Worm (Caenorhabditis elegans): ENCODE results near the gene alh-13.

Gene alh-13

ce11 chrX:12808085-12808922 lies 26.1 kb downstream of the alh-13 start, which contains the start of gene nhr-27:
nhr-27 (minus strand) TSS chrX:12808318.
- TF ChIP-seq ceh-2 (tag; optimal IDR thresholded peaks at IDR 0.05) (no peak), pha-4 (tag; optimal IDR thresholded peaks at IDR 0.05) (no peak), dve-1 (tag; optimal IDR thresholded peaks at IDR 0.05) (no peak)

ce11 chrX:12813539-12813938 lies 31.3 kb downstream of the alh-13 start, which contains the start of gene gei-3:
gei-3 (minus strand) TSS chrX:12813639.
- no peak for TF ChIP-seq K09A11.1 (tag; optimal IDR thresholded peaks at IDR 0.05; ENCODE audit: insufficient read depth)
- TF ChIP-seq odd-2 (tag; optimal IDR thresholded peaks at IDR 0.05) = no peak
- TF ChIP-seq eyg-1 (tag; optimal IDR thresholded peaks at IDR 0.05) = no peak
- no peak for TF ChIP-seq nhr-11 (tag; optimal IDR thresholded peaks at IDR 0.05)
- TF ChIP-seq syd-9 (tag; optimal IDR thresholded peaks at IDR 0.05) = no peak
- no peak for TF ChIP-seq unc-3 (GFP tag; conservative IDR thresholded peaks at IDR 0.05)
- no peak for TF ChIP-seq unc-3 (tag; optimal IDR thresholded peaks at IDR 0.05)
- no peak for TF ChIP-seq nfya-1 (tag; optimal IDR thresholded peaks at IDR 0.05)
- no peak for TF ChIP-seq ceh-34 (tag; optimal IDR thresholded peaks at IDR 0.05)
- no peak for TF ChIP-seq ets-4 (tag; optimal IDR thresholded peaks at IDR 0.05)
- no peak for TF ChIP-seq che-1 (tag; optimal IDR thresholded peaks at IDR 0.05)

- TF ChIP-seq fkh-6 (tag; optimal IDR thresholded peaks at IDR 0.05) = no peak
- no peak for TF ChIP-seq ceh-14 (tag; optimal IDR thresholded peaks at IDR 0.05)
- no peak for TF ChIP-seq pag-3 (tag; optimal IDR thresholded peaks at IDR 0.05; ENCODE audit: borderline replicate concordance)
- TF ChIP-seq pros-1 (tag; optimal IDR thresholded peaks at IDR 0.05) = no peak
- TF ChIP-seq tbx-2 (tag; optimal IDR thresholded peaks at IDR 0.05) = no peak
- TF ChIP-seq lim-6 (tag; optimal IDR thresholded peaks at IDR 0.05) = no peak
- no peak for TF ChIP-seq ceh-31 (tag; optimal IDR thresholded peaks at IDR 0.05)
- no peak for TF ChIP-seq lin-11 (tag; optimal IDR thresholded peaks at IDR 0.05)
- TF ChIP-seq unc-3 (GFP tag; conservative IDR thresholded peaks at IDR 0.05) = no peak
- TF ChIP-seq unc-3 (tag; optimal IDR thresholded peaks at IDR 0.05) = no peak
- TF ChIP-seq fkh-10 (GFP tag; optimal IDR thresholded peaks at IDR 0.05) = no peak
- TF ChIP-seq K09A11.1 (tag; optimal IDR thresholded peaks at IDR 0.05; ENCODE audit: insufficient read depth) = no peak
- TF ChIP-seq ceh-48 (tag; optimal IDR thresholded peaks at IDR 0.05) = no peak
- TF ChIP-seq ceh-19 (GFP tag; optimal IDR thresholded peaks at IDR 0.05) = no peak
- no peak for TF ChIP-seq che-1 (tag; optimal IDR thresholded peaks at IDR 0.05)
- no peak for TF ChIP-seq odd-2 (tag; optimal IDR thresholded peaks at IDR 0.05)
- no peak for TF ChIP-seq ceh-34 (tag; optimal IDR thresholded peaks at IDR 0.05)
- no peak for TF ChIP-seq unc-42 (tag; optimal IDR thresholded peaks at IDR 0.05)
- no peak for TF ChIP-seq pqm-1 (tag; optimal IDR thresholded peaks at IDR 0.05)
- TF ChIP-seq ceh-9 (tag; optimal IDR thresholded peaks at IDR 0.05) = no peak
- no peak for TF ChIP-seq mec-3 (tag; optimal IDR thresholded peaks at IDR 0.05; ENCODE audit: borderline replicate concordance)
These were observed 33.2 kb downstream of the alh-13 start for ce11 chrX:12815367-12815766.

- TF ChIP-seq ceh-31 (tag; optimal IDR thresholded peaks at IDR 0.05) (no peak), nfya-1 (tag; optimal IDR thresholded peaks at IDR 0.05) (no peak), C38D4.7 (GFP tag; optimal IDR thresholded peaks at IDR 0.05) (no peak), ceh-22 (tag; optimal IDR thresholded peaks at IDR 0.05) (no peak), npax-4 (tag; optimal IDR thresholded peaks at IDR 0.05) (no peak), Y22D7AL.16 (tag; optimal IDR thresholded peaks at IDR 0.05) (no peak), ets-4 (tag; optimal IDR thresholded peaks at IDR 0.05) (no peak), K09A11.1 (tag; optimal IDR thresholded peaks at IDR 0.05; ENCODE audit: insufficient read depth) (no peak), C08G9.2 (tag; optimal IDR thresholded peaks at IDR 0.05) (no peak), nhr-232 (tag; optimal IDR thresholded peaks at IDR 0.05) (no peak), ceh-9 (tag; optimal IDR thresholded peaks at IDR 0.05) (no peak), sox-2 (GFP tag; IDR thresholded peaks at IDR 0.05) (no peak), hlh-8 (tag; optimal IDR thresholded peaks at IDR 0.05) (no peak), tbx-2 (tag; optimal IDR thresholded peaks at IDR 0.05) (no peak), mec-3 (tag; optimal IDR thresholded peaks at IDR 0.05; ENCODE audit: borderline replicate concordance) (no peak), pag-3 (tag; optimal IDR thresholded peaks at IDR 0.05; ENCODE audit: borderline replicate concordance) (no peak), unc-55 (GFP tag; optimal IDR thresholded peaks at IDR 0.05) (no peak), nhr-11 (tag; optimal IDR thresholded peaks at IDR 0.05) (no peak)
These were observed 36.6 kb downstream of the alh-13 start for ce11 chrX:12818768-12819167.
